Worm (Caenorhabditis elegans) whole organism, L1 larva: ENCODE results near the gene M04B2.6.

Experiments
- C16A3.4 ChIP-seq: fragments of 150-350 bp; optimal IDR thresholded peaks from 2 replicates; lab custom pipeline; 2014; ENCODE audit warnings: missing biosample characterization, missing genetic modification characterization
- alr-1 ChIP-seq: fragments of 200-800 bp; sonication (Bioruptor generic); optimal IDR thresholded peaks from 2 replicates; lab custom pipeline; 2018; ENCODE audit warnings: borderline replicate concordance, mild to moderate bottlenecking, missing genetic modification characterization, missing compliant biosample characterization
- blmp-1 ChIP-seq: fragments of 150-350 bp; optimal IDR thresholded peaks from 2 replicates; lab custom pipeline; 2014; ENCODE audit warnings: missing biosample characterization, missing genetic modification characterization
- ceh-63 ChIP-seq: fragments of 200-800 bp; sonication (Bioruptor generic); optimal IDR thresholded peaks from 2 replicates; lab custom pipeline; 2018; ENCODE audit warnings: mild to moderate bottlenecking, missing genetic modification characterization, missing compliant biosample characterization
- ceh-8 ChIP-seq: fragments of 200-800 bp; sonication (Bioruptor generic); optimal IDR thresholded peaks from 2 replicates; lab custom pipeline; 2018; ENCODE audit warnings: mild to moderate bottlenecking, missing genetic modification characterization, moderate library complexity, missing compliant biosample characterization
- ces-1 ChIP-seq: fragments of 150-350 bp; optimal IDR thresholded peaks from 2 replicates; lab custom pipeline; 2014; ENCODE audit warnings: missing biosample characterization, missing genetic modification reagents, missing genetic modification characterization
- efl-1 ChIP-seq, 4 experiments: fragments of 150-350 bp; optimal IDR thresholded peaks in 3 of 4; peaks in 1 of 4; 1 replicate in 1 of 4; 2 replicates in 3 of 4; lab custom pipeline; 2014; ENCODE audit warnings: missing biosample characterization in 2 of 4, missing genetic modification characterization in 2 of 4, missing genetic modification reagents in 2 of 4
- egl-13 ChIP-seq: sonication (generic microtip); optimal IDR thresholded peaks from 2 replicates; lab custom pipeline; 2016; ENCODE audit warnings: missing genotype, missing genetic modification reagents, missing genetic modification characterization, missing compliant biosample characterization
- elt-2 ChIP-seq: sonication (generic microtip); optimal IDR thresholded peaks from 2 replicates; lab custom pipeline; 2016; ENCODE audit warnings: missing genetic modification characterization, mild to moderate bottlenecking, inconsistent platforms, missing compliant biosample characterization, missing genetic modification reagents
- elt-3 ChIP-seq, 6 experiments: fragments of 150-350 bp in 1 of 6; sonication (generic microtip); optimal IDR thresholded peaks; 2 replicates each; lab custom pipeline; 2017 to 2018; ENCODE audit warnings: missing biosample characterization in 6 of 6, missing genetic modification characterization in 6 of 6, inconsistent platforms in 1 of 6
- ets-5 ChIP-seq: fragments of 200-800 bp; sonication (Bioruptor generic); IDR thresholded peaks from 2 replicates; pipeline ENCODE4 v1.3.6; 2022; ENCODE audit warnings: missing genetic modification characterization, missing compliant biosample characterization
- fkh-4 ChIP-seq: sonication (generic microtip); optimal IDR thresholded peaks from 2 replicates; lab custom pipeline; 2016; ENCODE audit warnings: missing compliant biosample characterization, missing genetic modification characterization, borderline replicate concordance
- grh-1 ChIP-seq: fragments of 200-800 bp; sonication (Bioruptor generic); IDR thresholded peaks from 2 replicates; pipeline ENCODE4 v1.3.6; 2022; ENCODE audit warnings: missing genetic modification reagents, missing genetic modification characterization, missing compliant biosample characterization
- isw-1 ChIP-seq: fragments of 200-800 bp; sonication (Bioruptor generic); IDR thresholded peaks from 2 replicates; pipeline ENCODE4 v1.3.6; 2022; ENCODE audit warnings: missing genetic modification characterization, missing compliant biosample characterization
- lin-14 ChIP-seq: fragments of 200-800 bp; sonication (Bioruptor generic); optimal IDR thresholded peaks from 2 replicates; lab custom pipeline; 2018; ENCODE audit warnings: mild to moderate bottlenecking, missing genetic modification characterization, moderate library complexity, missing compliant biosample characterization
- lin-15B ChIP-seq: fragments of 150-350 bp; sonication (generic microtip); optimal IDR thresholded peaks from 3 replicates; lab custom pipeline; 2014; ENCODE audit warnings: missing biosample characterization, missing genetic modification characterization
- mdl-1 ChIP-seq, 2 experiments: fragments of 150-350 bp; optimal IDR thresholded peaks; 2 replicates each; lab custom pipeline; 2014 to 2017; ENCODE audit warnings: missing biosample characterization in 2 of 2, missing genetic modification characterization in 2 of 2, inconsistent platforms in 1 of 2
- nhr-11 ChIP-seq: fragments of 150-350 bp; optimal IDR thresholded peaks from 2 replicates; lab custom pipeline; 2014; ENCODE audit warnings: missing biosample characterization, missing genetic modification characterization
- nhr-12 ChIP-seq: sonication (generic microtip); optimal IDR thresholded peaks from 2 replicates; lab custom pipeline; 2017; ENCODE audit warnings: missing biosample characterization, missing genetic modification characterization
- nhr-19 ChIP-seq: fragments of 200-800 bp; sonication (Bioruptor generic); conservative IDR thresholded peaks from 2 replicates; pipeline ENCODE4 v1.3.6; 2022; ENCODE audit warnings: missing genetic modification characterization, missing compliant biosample characterization
- nhr-20 ChIP-seq: sonication (generic microtip); optimal IDR thresholded peaks from 2 replicates; lab custom pipeline; 2016; ENCODE audit warnings: mild to moderate bottlenecking, missing genetic modification characterization, missing compliant biosample characterization
- nhr-237 ChIP-seq: fragments of 150-350 bp; optimal IDR thresholded peaks from 2 replicates; lab custom pipeline; 2014; ENCODE audit warnings: missing biosample characterization, missing genetic modification characterization
- nhr-47 ChIP-seq: sonication (generic microtip); optimal IDR thresholded peaks from 2 replicates; lab custom pipeline; 2016; ENCODE audit warnings: mild to moderate bottlenecking, missing genetic modification characterization, moderate library complexity, missing compliant biosample characterization
- nhr-71 ChIP-seq: sonication (generic microtip); optimal IDR thresholded peaks from 2 replicates; lab custom pipeline; 2016; ENCODE audit warnings: mild to moderate bottlenecking, missing genetic modification characterization, moderate library complexity, missing compliant biosample characterization
- nhr-76 ChIP-seq: sonication (generic microtip); optimal IDR thresholded peaks from 2 replicates; lab custom pipeline; 2017; ENCODE audit warnings: missing biosample characterization, missing genetic modification characterization
- nhr-84 ChIP-seq: sonication (generic microtip); optimal IDR thresholded peaks from 2 replicates; lab custom pipeline; 2017; ENCODE audit warnings: missing biosample characterization, missing genetic modification characterization
- nhr-85 ChIP-seq: sonication (generic microtip); peaks from one replicate; lab custom pipeline; 2016; ENCODE audit warnings: missing genetic modification characterization, inconsistent platforms, missing compliant biosample characterization
- nhr-90 ChIP-seq: sonication (generic microtip); optimal IDR thresholded peaks from 2 replicates; lab custom pipeline; 2016; ENCODE audit warnings: mild to moderate bottlenecking, missing genetic modification characterization, missing compliant biosample characterization; ENCODE audit not compliant: poor library complexity
- pag-3 ChIP-seq: sonication (generic microtip); optimal IDR thresholded peaks from 2 replicates; lab custom pipeline; 2017; ENCODE audit warnings: missing genetic modification characterization, mild to moderate bottlenecking, missing compliant biosample characterization, antibody characterized with exemption, borderline replicate concordance; ENCODE audit not compliant: insufficient read depth
- pqm-1 ChIP-seq: sonication (generic microtip); optimal IDR thresholded peaks from 3 replicates; lab custom pipeline; 2017; ENCODE audit warnings: missing biosample characterization, missing genetic modification characterization
- rnt-1 ChIP-seq: sonication (generic microtip); optimal IDR thresholded peaks from 2 replicates; lab custom pipeline; 2016; ENCODE audit warnings: mild to moderate bottlenecking, missing genetic modification characterization, moderate library complexity, missing compliant biosample characterization
- skn-1 ChIP-seq: fragments of 150-350 bp; optimal IDR thresholded peaks from 2 replicates; lab custom pipeline; 2014; ENCODE audit warnings: missing biosample characterization, missing genetic modification characterization
- snpc-4 ChIP-seq: fragments of 150-350 bp; optimal IDR thresholded peaks from 2 replicates; lab custom pipeline; 2014; ENCODE audit warnings: missing biosample characterization, missing genetic modification characterization
- snu-23 ChIP-seq: sonication (generic microtip); optimal IDR thresholded peaks from 2 replicates; lab custom pipeline; 2016; ENCODE audit warnings: missing genetic modification characterization, missing compliant biosample characterization
- swsn-7 ChIP-seq: sonication (generic microtip); optimal IDR thresholded peaks from 2 replicates; lab custom pipeline; 2016; ENCODE audit warnings: missing genetic modification characterization, missing compliant biosample characterization
- tbx-2 ChIP-seq: sonication (generic microtip); optimal IDR thresholded peaks from 2 replicates; lab custom pipeline; 2016; ENCODE audit warnings: missing genetic modification characterization, missing compliant biosample characterization
- unc-130 ChIP-seq: fragments of 150-350 bp; optimal IDR thresholded peaks from 2 replicates; lab custom pipeline; 2017; ENCODE audit warnings: missing biosample characterization, missing genetic modification characterization, inconsistent platforms
- unc-86 ChIP-seq: sonication (generic microtip); optimal IDR thresholded peaks from 2 replicates; lab custom pipeline; 2016; ENCODE audit warnings: missing genetic modification characterization, missing compliant biosample characterization
- unc-98 ChIP-seq: fragments of 200-800 bp; sonication (Bioruptor generic); IDR thresholded peaks from 2 replicates; pipeline ENCODE4 v1.3.6; 2022; ENCODE audit warnings: missing genetic modification characterization, missing compliant biosample characterization
- vab-15 ChIP-seq: sonication (generic microtip); optimal IDR thresholded peaks from 2 replicates; lab custom pipeline; 2017; ENCODE audit warnings: missing genotype, mild to moderate bottlenecking, missing genetic modification characterization, missing compliant biosample characterization

The M04B2.6 gene

ce11 chrIV:11503654-11504053 lies 6.9 kb downstream of the M04B2.6 start:
- TF ChIP-seq nhr-237 (tag; lab: Kevin White, UChicago) (no peak), nhr-20 (tag; lab: Kevin White, UChicago) (peak; percentile 40), egl-13 (no peak), efl-1 (optimal IDR thresholded peaks at IDR 0.05; lab: Kevin White, UChicago) (no peak), efl-1 (GFP tag; optimal IDR thresholded peaks at IDR 0.05 in 1 of 2; lab: Kevin White, UChicago) (no peak), skn-1 (tag; lab: Kevin White, UChicago) (no peak), nhr-19 (0 out of 2 replicates have a peak, but pooled peaks have one; percentile 3), nhr-47 (tag; lab: Kevin White, UChicago) (no peak), nhr-76 (tag; lab: Kevin White, UChicago) (no peak), nhr-12 (tag; lab: Kevin White, UChicago) (no peak), nhr-90 (tag; lab: Kevin White, UChicago) (peak; percentile 8), lin-15B (tag; lab: Kevin White, UChicago) (no peak), nhr-85 (tag; lab: Kevin White, UChicago) (peak; percentile 75), elt-2 (no peak), nhr-11 (tag; lab: Kevin White, UChicago) (no peak), pqm-1 (tag; lab: Kevin White, UChicago) (no peak), isw-1 (GFP tag; lab: Robert Waterston, UW) (no peak), ceh-8 (GFP tag; lab: Kevin White, UChicago) (no peak), snu-23 (peak; percentile 21), fkh-4 (tag; lab: Kevin White, UChicago) (no peak), lin-14 (GFP tag; lab: Kevin White, UChicago) (peak; percentile 17), tbx-2 (peak; percentile 5), nhr-84 (tag; lab: Kevin White, UChicago) (no peak), ces-1 (GFP tag; lab: Kevin White, UChicago) (no peak), rnt-1 (no peak), pag-3 (no peak), unc-130 (tag; lab: Kevin White, UChicago) (peak; percentile 24), blmp-1 (tag; lab: Kevin White, UChicago) (peak; percentile 34), snpc-4 (tag; lab: Kevin White, UChicago) (no peak), elt-3 (tag; optimal IDR thresholded peaks at IDR 0.05; lab: Kevin White, UChicago) (peak in 2 of 6 experiments; percentile 10 to 16), nhr-71 (tag; lab: Kevin White, UChicago) (peak; percentile 25), vab-15 (tag; lab: Kevin White, UChicago) (no peak)

- TF ChIP-seq skn-1 (tag; lab: Kevin White, UChicago), result no peak
- no peak for TF ChIP-seq rnt-1
- no peak for TF ChIP-seq mdl-1 (tag; optimal IDR thresholded peaks at IDR 0.05; lab: Kevin White, UChicago)
- no peak for TF ChIP-seq grh-1 (GFP tag; lab: Robert Waterston, UW)
- TF ChIP-seq unc-98 (GFP tag; lab: Robert Waterston, UW), result no peak
- no peak for TF ChIP-seq C16A3.4 (tag; lab: Kevin White, UChicago)
- TF ChIP-seq efl-1 (optimal IDR thresholded peaks at IDR 0.05; lab: Kevin White, UChicago), result no peak
- no peak for TF ChIP-seq efl-1 (GFP tag; optimal IDR thresholded peaks at IDR 0.05 in 1 of 2; lab: Kevin White, UChicago)
- TF ChIP-seq unc-86 (tag; lab: Kevin White, UChicago), result no peak
These were observed 10.1 kb downstream of the M04B2.6 start, which contains the start of gene H21P03.10 for ce11 chrIV:11500421-11500820. TSS of gene H21P03.10 (plus strand) at chrIV:11500721.

ce11 chrIV:11498169-11498568 lies 12.4 kb downstream of the M04B2.6 start, which contains the start of gene sms-1:
TSS of gene sms-1 (minus strand) at chrIV:11498174.
- no peak for TF ChIP-seq alr-1 (tag; lab: Kevin White, UChicago)
- no peak for TF ChIP-seq nhr-11 (tag; lab: Kevin White, UChicago)
- TF ChIP-seq ceh-63 (GFP tag; lab: Kevin White, UChicago), result no peak
- TF ChIP-seq snu-23, result no peak
- TF ChIP-seq swsn-7 (tag; lab: Kevin White, UChicago), result no peak
- no peak for TF ChIP-seq blmp-1 (tag; lab: Kevin White, UChicago)
- no peak for TF ChIP-seq ets-5
- TF ChIP-seq nhr-47 (tag; lab: Kevin White, UChicago), result no peak
